Worm (Caenorhabditis elegans) whole organism, L4/young adult: ENCODE measurements around the gene T05E12.8.

ENCODE experiments used
- W03F9.2 ChIP-seq: fragments of 150-350 bp; optimal IDR thresholded peaks from 2 replicates; lab custom pipeline; 2014; ENCODE audit warnings: missing biosample characterization, missing genetic modification characterization
- dao-5 ChIP-seq: sonication (generic microtip); optimal IDR thresholded peaks from 2 replicates; lab custom pipeline; 2016; ENCODE audit warnings: missing genotype, missing genetic modification characterization, moderate library complexity, missing compliant biosample characterization
- him-1 ChIP-seq: sonication (generic microtip); optimal IDR thresholded peaks from 2 replicates; lab custom pipeline; 2016; ENCODE audit warnings: missing genotype, missing genetic modification reagents, missing genetic modification characterization, missing compliant biosample characterization

ce11 chrV:17026289-17026688 is 42.6 kb upstream of the T05E12.8 start, which contains the start of gene F49H6.15:
- TF ChIP-seq dao-5 (tag; lab: Kevin White, UChicago) (no peak), him-1 (tag; lab: Kevin White, UChicago) (no peak), W03F9.2 (no peak)
